Worm (Caenorhabditis elegans): ENCODE measurements around the gene Y59E9AL.8.
"Not testable (repeated sequence)": the region's sequence is repeated elsewhere in the genome, so short reads cannot be mapped to it uniquely, and the experiment has no call there.

Gene Y59E9AL.8

ce11 chrIV:5260289-5260688 lies 36.2 kb upstream of the Y59E9AL.8 start, which contains the start of gene msp-19:
TSS of gene msp-19 (plus strand) at chrIV:5260589.
- TF ChIP-seq nhr-28 (tag; optimal IDR thresholded peaks at IDR 0.05); tbx-8 (GFP tag; optimal IDR thresholded peaks at IDR 0.05); zip-8 (tag; optimal IDR thresholded peaks at IDR 0.05): not testable (repeated sequence)

ce11 chrIV:5258385-5258784 lies 34.2 kb upstream of the Y59E9AL.8 start, which contains the start of gene ttbk-2.1:
TSS of gene ttbk-2.1 (plus strand) at chrIV:5258685.
- not testable (repeated sequence) for TF ChIP-seq sem-2 (GFP tag; optimal IDR thresholded peaks at IDR 0.05); elt-3 (tag; optimal IDR thresholded peaks at IDR 0.05); ceh-83 (GFP tag; optimal IDR thresholded peaks at IDR 0.05)

- not testable (repeated sequence) for TF ChIP-seq lin-13 (tag; optimal IDR thresholded peaks at IDR 0.05); unc-120 (tag; optimal IDR thresholded peaks at IDR 0.05; ENCODE audit: poor library complexity, severe bottlenecking); ces-1 (GFP tag; optimal IDR thresholded peaks at IDR 0.05)
Measured at ce11 chrIV:5256731-5257130, 32.6 kb upstream of the Y59E9AL.8 start, which contains the start of gene F36H12.9. TSS of gene F36H12.9 (plus strand) at chrIV:5257031.

ce11 chrIV:5254678-5255077 lies 30.5 kb upstream of the Y59E9AL.8 start, which contains the start of gene F36H12.10:
TSS of gene F36H12.10 (minus strand) at chrIV:5254778.
- not testable (repeated sequence) for TF ChIP-seq unc-120 (tag; optimal IDR thresholded peaks at IDR 0.05; ENCODE audit: poor library complexity, severe bottlenecking); unc-39 (tag; optimal IDR thresholded peaks at IDR 0.05); ceh-83 (GFP tag; optimal IDR thresholded peaks at IDR 0.05)

ce11 chrIV:5230530-5230929 lies 6.4 kb upstream of the Y59E9AL.8 start, which contains the start of gene thn-5:
TSS of gene thn-5 (plus strand) at chrIV:5230830.
- no peak for TF ChIP-seq nhr-12 (tag; optimal IDR thresholded peaks at IDR 0.05)
- no peak for TF ChIP-seq mab-5 (tag; optimal IDR thresholded peaks at IDR 0.05)
- TF ChIP-seq blmp-1 (tag; optimal IDR thresholded peaks at IDR 0.05), result no peak
- no peak for TF ChIP-seq unc-62 (GFP tag; optimal IDR thresholded peaks at IDR 0.05)
- TF ChIP-seq bed-3 (GFP tag; optimal IDR thresholded peaks at IDR 0.05), result no peak
- TF ChIP-seq lin-32 (GFP tag; optimal IDR thresholded peaks at IDR 0.05), result no peak
- no peak for TF ChIP-seq lin-13 (tag; optimal IDR thresholded peaks at IDR 0.05)

ce11 chrIV:5228619-5229018 lies 4.5 kb upstream of the Y59E9AL.8 start, which contains the start of gene thn-6:
TSS of gene thn-6 (plus strand) at chrIV:5228919.
- no peak for TF ChIP-seq zip-8 (tag; optimal IDR thresholded peaks at IDR 0.05)
- TF ChIP-seq ceh-83 (GFP tag; optimal IDR thresholded peaks at IDR 0.05), result no peak
- TF ChIP-seq pha-4 (tag; optimal IDR thresholded peaks at IDR 0.05), result no peak
- TF ChIP-seq ztf-11 (tag; optimal IDR thresholded peaks at IDR 0.05), result no peak
- no peak for TF ChIP-seq ceh-43 (GFP tag; optimal IDR thresholded peaks at IDR 0.05)
- no peak for TF ChIP-seq ces-1 (GFP tag; optimal IDR thresholded peaks at IDR 0.05)
- no peak for TF ChIP-seq mls-2 (tag; optimal IDR thresholded peaks at IDR 0.05)
- no peak for TF ChIP-seq nhr-237 (tag; optimal IDR thresholded peaks at IDR 0.05)
- no peak for TF ChIP-seq ceh-39 (tag; optimal IDR thresholded peaks at IDR 0.05)
- TF ChIP-seq nhr-2 (tag; optimal IDR thresholded peaks at IDR 0.05), result no peak
- no peak for TF ChIP-seq cnd-1 (tag; optimal IDR thresholded peaks at IDR 0.05)
- TF ChIP-seq M03D4.4 (tag; optimal IDR thresholded peaks at IDR 0.05), result no peak
- no peak for TF ChIP-seq flh-1 (GFP tag; optimal IDR thresholded peaks at IDR 0.05)

- TF ChIP-seq ceh-39 (tag; optimal IDR thresholded peaks at IDR 0.05); mep-1 (tag; optimal IDR thresholded peaks at IDR 0.05); tbx-8 (GFP tag; optimal IDR thresholded peaks at IDR 0.05): not testable (repeated sequence)
Measured at ce11 chrIV:5226552-5226951, 2.4 kb upstream of the Y59E9AL.8 start, which contains the start of gene nsph-4.1. TSS of gene nsph-4.1 (plus strand) at chrIV:5226852.
